Worm (Caenorhabditis elegans) whole organism, L4/young adult: ENCODE data around the gene perm-2.

ENCODE experiments used
- W03F9.2 ChIP-seq: fragments of 150-350 bp; optimal IDR thresholded peaks from 2 replicates; lab custom pipeline; 2014; ENCODE audit warnings: missing biosample characterization, missing genetic modification characterization
- dao-5 ChIP-seq: sonication (generic microtip); optimal IDR thresholded peaks from 2 replicates; lab custom pipeline; 2016; ENCODE audit warnings: missing genotype, missing genetic modification characterization, moderate library complexity, missing compliant biosample characterization
- him-1 ChIP-seq: sonication (generic microtip); optimal IDR thresholded peaks from 2 replicates; lab custom pipeline; 2016; ENCODE audit warnings: missing genotype, missing genetic modification reagents, missing genetic modification characterization, missing compliant biosample characterization

DNA sequence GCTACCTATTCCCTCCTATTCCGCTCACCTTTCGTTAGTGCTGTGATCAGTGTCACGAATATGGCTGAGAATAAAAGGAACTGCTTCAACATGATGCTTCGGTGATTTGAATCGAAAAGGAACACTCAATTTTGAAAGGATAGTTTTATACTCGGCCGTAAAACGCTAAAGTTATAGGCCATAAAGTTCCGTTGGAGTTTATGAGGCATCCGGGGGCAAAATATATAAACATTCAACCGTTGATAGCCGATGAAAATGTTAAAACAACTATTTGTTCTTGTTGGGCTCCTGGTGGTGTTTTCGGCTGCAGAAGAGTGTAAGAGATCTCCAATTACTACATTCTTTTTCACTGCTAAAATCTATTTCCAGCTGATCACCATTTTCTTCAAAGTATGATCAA is 22.1 kb upstream of the perm-2 start, which contains the start of the genes C44B12.9 and C44B12.3:
- no peak for TF ChIP-seq him-1 (tag; lab: Kevin White, UChicago)
- TF ChIP-seq W03F9.2 (tag; lab: Kevin White, UChicago), result no peak
- no peak for TF ChIP-seq dao-5 (tag; lab: Kevin White, UChicago)
